5 worm cellular contexts compared by ENCODE assay signal in the genomic region with DNA sequence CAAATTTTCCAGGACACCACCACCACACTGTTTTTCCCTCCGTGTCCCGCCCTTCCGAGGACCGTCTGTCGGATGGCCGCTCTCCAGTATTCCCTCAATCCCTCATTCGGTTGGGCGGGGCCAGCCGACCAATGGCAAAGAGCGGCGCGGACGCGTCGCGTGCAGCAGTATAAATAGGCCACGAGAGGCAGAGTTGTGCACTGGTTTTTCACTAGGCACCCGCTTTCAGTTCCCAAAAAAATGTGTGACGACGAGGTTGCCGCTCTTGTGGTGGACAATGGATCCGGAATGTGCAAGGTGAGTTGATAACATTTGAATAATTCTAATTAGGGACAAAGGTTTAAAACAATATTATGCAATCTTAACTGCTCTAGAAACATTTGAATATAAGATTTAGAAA.
TF ChIP-seq lines count a peak whose summit lies in the region.

Gene act-4, plus strand, starts transcription at position 200 of the 400 bp plus-strand sequence.

TF ChIP-seq in whole organism, L1 larva, 84 proteins besides CTCF, POLR2A, EP300 and RAD21 (continues in another document):
- TF ChIP-seq C04F5.9 (tag; optimal IDR thresholded peaks at IDR 0.05; lab: Kevin White, UChicago), result peak; percentile 6
- peak in 2 of 3 experiments; percentile 29 to 76 for TF ChIP-seq ceh-82 (tag; optimal IDR thresholded peaks at IDR 0.05; lab: Kevin White, UChicago)
- peak; percentile 38 for TF ChIP-seq fkh-10 (GFP tag; optimal IDR thresholded peaks at IDR 0.05; lab: Kevin White, UChicago)
- no peak for TF ChIP-seq C34B4.2 (tag; optimal IDR thresholded peaks at IDR 0.05; lab: Kevin White, UChicago)
- no peak for TF ChIP-seq blmp-1 (tag; optimal IDR thresholded peaks at IDR 0.05; lab: Kevin White, UChicago)
- no peak for TF ChIP-seq alr-1 (tag; optimal IDR thresholded peaks at IDR 0.05; lab: Kevin White, UChicago; ENCODE audit: borderline replicate concordance)
- peak; percentile 65 for TF ChIP-seq nhr-20 (tag; optimal IDR thresholded peaks at IDR 0.05; lab: Kevin White, UChicago)
- TF ChIP-seq nhr-76 (tag; optimal IDR thresholded peaks at IDR 0.05; lab: Kevin White, UChicago), result no peak
- TF ChIP-seq fos-1 (tag; optimal IDR thresholded peaks at IDR 0.05; lab: Kevin White, UChicago), result peak; percentile 18
- TF ChIP-seq elt-3 (tag; optimal IDR thresholded peaks at IDR 0.05; lab: Kevin White, UChicago), result no peak
- no peak for TF ChIP-seq tlp-1 (tag; optimal IDR thresholded peaks at IDR 0.05; lab: Kevin White, UChicago)
- peak; percentile 80 for TF ChIP-seq rnt-1 (tag; optimal IDR thresholded peaks at IDR 0.05; lab: Kevin White, UChicago)
- no peak for TF ChIP-seq nhr-28 (tag; optimal IDR thresholded peaks at IDR 0.05; lab: Kevin White, UChicago)
- TF ChIP-seq sox-4 (tag; optimal IDR thresholded peaks at IDR 0.05; lab: Kevin White, UChicago), result no peak
- no peak for TF ChIP-seq nhr-85 (tag; lab: Kevin White, UChicago)
- TF ChIP-seq mab-9 (GFP tag; IDR thresholded peaks at IDR 0.05; lab: Robert Waterston, UW), result no peak; the same call in 1 of the 2 replicates
- TF ChIP-seq sptf-1 (tag; optimal IDR thresholded peaks at IDR 0.05; lab: Kevin White, UChicago), result no peak
- peak; percentile 89 for TF ChIP-seq ama-1 (optimal IDR thresholded peaks at IDR 0.05; lab: Kevin White, UChicago)

TF ChIP-seq in whole organism, L3 larva, 47 proteins besides CTCF, POLR2A, EP300 and RAD21 (continues in another document):
- TF ChIP-seq unc-39 (tag; optimal IDR thresholded peaks at IDR 0.05; lab: Kevin White, UChicago) (no peak), eor-1 (tag; optimal IDR thresholded peaks at IDR 0.05; lab: Kevin White, UChicago) (no peak), ztf-4 (tag; optimal IDR thresholded peaks at IDR 0.05; lab: Kevin White, UChicago) (no peak), ceh-9 (tag; optimal IDR thresholded peaks at IDR 0.05; lab: Kevin White, UChicago) (no peak), elt-3 (tag; optimal IDR thresholded peaks at IDR 0.05; lab: Kevin White, UChicago) (no peak), unc-62 (GFP tag; optimal IDR thresholded peaks at IDR 0.05; lab: Kevin White, UChicago) (no peak), elt-2 (tag; optimal IDR thresholded peaks at IDR 0.05; lab: Kevin White, UChicago) (no peak), fkh-10 (GFP tag; optimal IDR thresholded peaks at IDR 0.05; lab: Kevin White, UChicago) (peak; percentile 48), lsy-12 (tag; optimal IDR thresholded peaks at IDR 0.05; lab: Kevin White, UChicago) (peak; percentile 44), egl-5 (tag; optimal IDR thresholded peaks at IDR 0.05; lab: Kevin White, UChicago) (peak; percentile 44), ceh-82 (tag; optimal IDR thresholded peaks at IDR 0.05; lab: Kevin White, UChicago) (no peak), nhr-12 (tag; optimal IDR thresholded peaks at IDR 0.05; lab: Kevin White, UChicago) (no peak), fos-1 (tag; optimal IDR thresholded peaks at IDR 0.05; lab: Kevin White, UChicago) (no peak), elt-1 (tag; optimal IDR thresholded peaks at IDR 0.05; lab: Kevin White, UChicago) (no peak), ztf-11 (tag; optimal IDR thresholded peaks at IDR 0.05; lab: Kevin White, UChicago) (no peak), pha-4 (tag; optimal IDR thresholded peaks at IDR 0.05; lab: Kevin White, UChicago) (peak; percentile 45), nhr-23 (tag; optimal IDR thresholded peaks at IDR 0.05; lab: Kevin White, UChicago) (peak; percentile 5), aly-2 (tag; optimal IDR thresholded peaks at IDR 0.05; lab: Kevin White, UChicago) (no peak), fkh-2 (tag; optimal IDR thresholded peaks at IDR 0.05; lab: Kevin White, UChicago) (no peak)

TF ChIP-seq in whole organism, early embryonic, 17 proteins besides CTCF, POLR2A, EP300 and RAD21:
- TF ChIP-seq flt-1 (GFP tag; IDR thresholded peaks at IDR 0.05; lab: Robert Waterston, UW), result no peak
- no peak for TF ChIP-seq ets-7 (tag; optimal IDR thresholded peaks at IDR 0.05; lab: Kevin White, UChicago)
- TF ChIP-seq ceh-36 (tag; optimal IDR thresholded peaks at IDR 0.05; lab: Kevin White, UChicago), result no peak
- TF ChIP-seq tbx-11 (GFP tag; IDR thresholded peaks at IDR 0.05; lab: Robert Waterston, UW), result 0 out of 2 replicates have a peak, but pooled peaks have one; percentile 17
- no peak for TF ChIP-seq F13C5.2 (tag; optimal IDR thresholded peaks at IDR 0.05; lab: Kevin White, UChicago)
- no peak for TF ChIP-seq sea-1 (GFP tag; conservative IDR thresholded peaks at IDR 0.05; lab: Robert Waterston, UW)
- peak; percentile 23 for TF ChIP-seq hmg-4 (GFP tag; optimal IDR thresholded peaks at IDR 0.05; lab: Kevin White, UChicago)
- TF ChIP-seq hnd-1 (tag; optimal IDR thresholded peaks at IDR 0.05; lab: Kevin White, UChicago), result no peak
- TF ChIP-seq tbx-37 (GFP tag; conservative IDR thresholded peaks at IDR 0.05; lab: Robert Waterston, UW), result no peak
- TF ChIP-seq scrt-1 (GFP tag; IDR thresholded peaks at IDR 0.05; lab: Robert Waterston, UW), result no peak
- TF ChIP-seq pes-1 (GFP tag; IDR thresholded peaks at IDR 0.05; lab: Robert Waterston, UW), result no peak
- TF ChIP-seq hmbx-1 (tag; optimal IDR thresholded peaks at IDR 0.05; lab: Kevin White, UChicago), result no peak
- TF ChIP-seq ama-1 (optimal IDR thresholded peaks at IDR 0.05; lab: Kevin White, UChicago), result no peak
- TF ChIP-seq B0310.2 (tag; optimal IDR thresholded peaks at IDR 0.05; lab: Kevin White, UChicago), result no peak
- TF ChIP-seq tra-4 (tag; optimal IDR thresholded peaks at IDR 0.05; lab: Kevin White, UChicago), result no peak

TF ChIP-seq in whole organism, midembryonic, 9 proteins besides CTCF, POLR2A, EP300 and RAD21:
- TF ChIP-seq tab-1 (GFP tag; IDR thresholded peaks at IDR 0.05; lab: Robert Waterston, UW), result 0 out of 2 replicates have a peak, but pooled peaks have one; percentile 22
- no peak for TF ChIP-seq klf-2 (GFP tag; conservative IDR thresholded peaks at IDR 0.05; lab: Robert Waterston, UW)
- TF ChIP-seq med-1 (GFP tag; optimal IDR thresholded peaks at IDR 0.05; lab: Kevin White, UChicago; ENCODE audit: insufficient read depth), result no peak
- no peak for TF ChIP-seq ref-1 (GFP tag; conservative IDR thresholded peaks at IDR 0.05; lab: Robert Waterston, UW)
- no peak for TF ChIP-seq ztf-29 (GFP tag; IDR thresholded peaks at IDR 0.05; lab: Robert Waterston, UW)
- TF ChIP-seq T22C8.4 (GFP tag; IDR thresholded peaks at IDR 0.05; lab: Robert Waterston, UW), result no peak
- TF ChIP-seq cog-1 (tag; optimal IDR thresholded peaks at IDR 0.05; lab: Kevin White, UChicago), result no peak
- no peak for TF ChIP-seq ztf-23 (GFP tag; IDR thresholded peaks at IDR 0.05; lab: Robert Waterston, UW)
- TF ChIP-seq flt-1 (GFP tag; IDR thresholded peaks at IDR 0.05; lab: Robert Waterston, UW), result peak; percentile 62; the same call in 1 of the 2 replicates
TF ChIP-seq in whole organism, midembryonic: peak in this region for 2.

TF ChIP-seq in whole organism, young adult, 124 proteins besides CTCF, POLR2A, EP300 and RAD21 (continues in another document):
- no peak for TF ChIP-seq nfya-1 (tag; optimal IDR thresholded peaks at IDR 0.05; lab: Kevin White, UChicago; ENCODE audit: borderline replicate concordance, insufficient read depth)
- no peak for TF ChIP-seq F57A8.1 (GFP tag; optimal IDR thresholded peaks at IDR 0.05; lab: Kevin White, UChicago)
- TF ChIP-seq ceh-27 (GFP tag; optimal IDR thresholded peaks at IDR 0.05; lab: Kevin White, UChicago), result peak; percentile 68
- no peak for TF ChIP-seq lin-26 (GFP tag; IDR thresholded peaks at IDR 0.05; lab: Robert Waterston, UW)
- peak; percentile 34 for TF ChIP-seq F52B5.7 (tag; optimal IDR thresholded peaks at IDR 0.05; lab: Kevin White, UChicago)
- TF ChIP-seq ZK185.1 (tag; optimal IDR thresholded peaks at IDR 0.05; lab: Kevin White, UChicago; ENCODE audit: poor library complexity, severe bottlenecking), result peak; percentile 1
- no peak for TF ChIP-seq Y67H2A.10 (GFP tag; conservative IDR thresholded peaks at IDR 0.05; lab: Robert Waterston, UW)
- no peak for TF ChIP-seq nfya-2 (GFP tag; IDR thresholded peaks at IDR 0.05; lab: Robert Waterston, UW)
- TF ChIP-seq unc-130 (GFP tag; optimal IDR thresholded peaks at IDR 0.05; lab: Kevin White, UChicago), result no peak
- peak; percentile 41 for TF ChIP-seq somi-1 (GFP tag; optimal IDR thresholded peaks at IDR 0.05; lab: Kevin White, UChicago)
- TF ChIP-seq B0035.1 (tag; optimal IDR thresholded peaks at IDR 0.05; lab: Kevin White, UChicago), result no peak
- TF ChIP-seq attf-5 (GFP tag; optimal IDR thresholded peaks at IDR 0.05; lab: Kevin White, UChicago), result no peak
- TF ChIP-seq nfyb-1 (GFP tag; IDR thresholded peaks at IDR 0.05; lab: Robert Waterston, UW), result peak; percentile 97
- no peak for TF ChIP-seq ztf-22 (GFP tag; optimal IDR thresholded peaks at IDR 0.05; lab: Kevin White, UChicago)
- TF ChIP-seq madf-10 (tag; optimal IDR thresholded peaks at IDR 0.05; lab: Kevin White, UChicago), result no peak
- no peak for TF ChIP-seq unc-62 (GFP tag; optimal IDR thresholded peaks at IDR 0.05; lab: Kevin White, UChicago)
- no peak for TF ChIP-seq sdz-38 (tag; optimal IDR thresholded peaks at IDR 0.05; lab: Kevin White, UChicago)
- no peak for TF ChIP-seq lir-1 (GFP tag; conservative IDR thresholded peaks at IDR 0.05; lab: Robert Waterston, UW)
- TF ChIP-seq Y53F4B.3 (GFP tag; IDR thresholded peaks at IDR 0.05; lab: Robert Waterston, UW), result no peak
- TF ChIP-seq F33H1.4 (GFP tag; IDR thresholded peaks at IDR 0.05; lab: Robert Waterston, UW), result no peak
- TF ChIP-seq mxl-1 (tag; optimal IDR thresholded peaks at IDR 0.05; lab: Kevin White, UChicago), result no peak
- peak; percentile 48; the same call in 1 of the 2 replicates for TF ChIP-seq mcd-1 (GFP tag; IDR thresholded peaks at IDR 0.05; lab: Robert Waterston, UW)
- TF ChIP-seq rpc-1 (optimal IDR thresholded peaks at IDR 0.05; lab: Kevin White, UChicago), result no peak
- TF ChIP-seq rpc-1 (tag; optimal IDR thresholded peaks at IDR 0.05; lab: Kevin White, UChicago), result no peak
- TF ChIP-seq madf-3 (GFP tag; IDR thresholded peaks at IDR 0.05; lab: Robert Waterston, UW), result no peak
- TF ChIP-seq ztf-25 (GFP tag; IDR thresholded peaks at IDR 0.05; lab: Robert Waterston, UW), result no peak
- TF ChIP-seq akir-1 (GFP tag; optimal IDR thresholded peaks at IDR 0.05; lab: Kevin White, UChicago), result no peak
- no peak for TF ChIP-seq mes-4 (tag; optimal IDR thresholded peaks at IDR 0.05; lab: Kevin White, UChicago)
- TF ChIP-seq sea-2 (GFP tag; IDR thresholded peaks at IDR 0.05; lab: Robert Waterston, UW), result 0 out of 2 replicates have a peak, but pooled peaks have one; percentile 54
- TF ChIP-seq T26A5.8 (tag; optimal IDR thresholded peaks at IDR 0.05; lab: Kevin White, UChicago), result no peak
- no peak for TF ChIP-seq ceh-100 (GFP tag; IDR thresholded peaks at IDR 0.05; lab: Robert Waterston, UW)
- peak; percentile 5 for TF ChIP-seq die-1 (tag; optimal IDR thresholded peaks at IDR 0.05; lab: Kevin White, UChicago)
- no peak for TF ChIP-seq hlh-12 (tag; optimal IDR thresholded peaks at IDR 0.05; lab: Kevin White, UChicago)
- no peak for TF ChIP-seq F37B4.10 (GFP tag; IDR thresholded peaks at IDR 0.05; lab: Robert Waterston, UW)
- TF ChIP-seq cebp-1 (GFP tag; IDR thresholded peaks at IDR 0.05; lab: Robert Waterston, UW), result no peak
- TF ChIP-seq cebp-1 (tag; optimal IDR thresholded peaks at IDR 0.05; lab: Kevin White, UChicago), result peak; percentile 58

Comparison
In these comparisons a context has a peak if more than half of its experiments do, and no peak if none do; other contexts are left out.
1. Of the 8 proteins assayed by ChIP-seq in both whole organism, young adult and whole organism, L1 larva: peak only in whole organism, young adult: none; only in whole organism, L1 larva: dpl-1, efl-1, nhr-90 and snpc-4; in both: ama-1; in neither: 2; mixed calls (peak in some experiments, not most) for 1.